Fruit fly (Drosophila melanogaster) whole organism, embryonic: ENCODE measurements around the gene CG42487.

Source experiments
- Adf1 ChIP-seq: fragments of 200-800 bp; sonication (Bioruptor generic); IDR thresholded peaks from 2 replicates; pipeline ENCODE4 v1.3.6; 2022; ENCODE audit warnings: missing biosample characterization, missing genetic modification characterization
- Aef1 ChIP-seq: fragments of 200-800 bp; sonication (Bioruptor generic); IDR thresholded peaks from 3 replicates; pipeline ENCODE4 v1.3.6; 2022; ENCODE audit warnings: missing biosample characterization, missing genetic modification characterization
- Atf6 ChIP-seq: fragments of 200-800 bp; sonication (Bioruptor generic); IDR thresholded peaks from 2 replicates; pipeline ENCODE4 v1.3.6; 2022; ENCODE audit warnings: missing biosample characterization, missing genetic modification characterization
- CG10565 ChIP-seq: fragments of 200-800 bp; sonication (Bioruptor generic); optimal IDR thresholded peaks from 3 replicates; lab custom pipeline; 2016; ENCODE audit warnings: missing biosample characterization, mild to moderate bottlenecking, missing genetic modification characterization
- CG11085 ChIP-seq: fragments of 200-800 bp; sonication (Bioruptor generic); IDR thresholded peaks from 2 replicates; pipeline ENCODE4 v1.3.6; 2022; ENCODE audit warnings: missing biosample characterization, missing genetic modification characterization
- CG11398 ChIP-seq: fragments of 200-800 bp; sonication (Bioruptor generic); optimal IDR thresholded peaks from 2 replicates; lab custom pipeline; 2016; ENCODE audit warnings: missing biosample characterization, missing genetic modification characterization
- CG11560 ChIP-seq: fragments of 200-800 bp; sonication (Bioruptor generic); IDR thresholded peaks from 3 replicates; pipeline ENCODE4 v1.3.6; 2022; ENCODE audit warnings: missing biosample characterization, missing genetic modification characterization
- CG12219 ChIP-seq: fragments of 200-800 bp; sonication (Bioruptor generic); optimal IDR thresholded peaks from 3 replicates; lab custom pipeline; 2018; ENCODE audit warnings: missing biosample characterization, mild to moderate bottlenecking, missing genetic modification characterization
- CG12299 ChIP-seq: fragments of 200-800 bp; sonication (Bioruptor generic); optimal IDR thresholded peaks from 2 replicates; lab custom pipeline; 2018; ENCODE audit warnings: missing biosample characterization, mild to moderate bottlenecking, missing genetic modification characterization
- CG1233 ChIP-seq: fragments of 200-800 bp; sonication (Bioruptor generic); optimal IDR thresholded peaks from 4 replicates; lab custom pipeline; 2018; ENCODE audit warnings: missing biosample characterization, mild to moderate bottlenecking, missing genetic modification characterization
- CG12942 ChIP-seq: fragments of 200-800 bp; sonication (Bioruptor generic); optimal IDR thresholded peaks from 3 replicates; lab custom pipeline; 2016; ENCODE audit warnings: missing biosample characterization, missing genetic modification characterization
- CG14050 ChIP-seq: fragments of 200-800 bp; sonication (Bioruptor generic); IDR thresholded peaks from 3 replicates; pipeline ENCODE4 v1.3.6; 2022; ENCODE audit warnings: missing biosample characterization, missing genetic modification characterization
- CG15073 ChIP-seq: fragments of 200-800 bp; sonication (Bioruptor generic); optimal IDR thresholded peaks from 2 replicates; lab custom pipeline; 2016; ENCODE audit warnings: missing biosample characterization, missing genetic modification characterization
- CG1529 ChIP-seq: fragments of 200-800 bp; sonication (Bioruptor generic); optimal IDR thresholded peaks from 3 replicates; lab custom pipeline; 2018; ENCODE audit warnings: missing biosample characterization, missing genetic modification characterization
- CG16863 ChIP-seq: fragments of 200-800 bp; sonication (Bioruptor generic); optimal IDR thresholded peaks from 3 replicates; lab custom pipeline; 2016; ENCODE audit warnings: missing biosample characterization, missing genetic modification characterization
- CG17359 ChIP-seq: fragments of 200-800 bp; sonication (Bioruptor generic); optimal IDR thresholded peaks from 3 replicates; lab custom pipeline; 2018; ENCODE audit warnings: missing biosample characterization, mild to moderate bottlenecking, missing genetic modification characterization, moderate library complexity
- CG31388 ChIP-seq: fragments of 200-800 bp; sonication (Bioruptor generic); optimal IDR thresholded peaks from 2 replicates; lab custom pipeline; 2016; ENCODE audit warnings: missing biosample characterization, missing genetic modification characterization
- CG33213 ChIP-seq: fragments of 200-800 bp; sonication (Bioruptor generic); optimal IDR thresholded peaks from 3 replicates; lab custom pipeline; 2016; ENCODE audit warnings: missing biosample characterization, missing genetic modification characterization
- CG33557 ChIP-seq: fragments of 200-800 bp; sonication (Bioruptor generic); optimal IDR thresholded peaks from 2 replicates; lab custom pipeline; 2019; ENCODE audit warnings: missing biosample characterization, mild to moderate bottlenecking, missing genetic modification characterization, moderate library complexity
- CG3407 ChIP-seq: fragments of 200-800 bp; sonication (Bioruptor generic); optimal IDR thresholded peaks from 2 replicates; lab custom pipeline; 2018; ENCODE audit warnings: missing biosample characterization, mild to moderate bottlenecking, missing genetic modification characterization
- CG4730 ChIP-seq: fragments of 200-800 bp; sonication (Bioruptor generic); IDR thresholded peaks from 2 replicates; pipeline ENCODE4 v1.3.6; 2022; ENCODE audit warnings: missing biosample characterization, missing genetic modification characterization
- CG7271 ChIP-seq: fragments of 200-800 bp; sonication (Bioruptor generic); optimal IDR thresholded peaks from 2 replicates; lab custom pipeline; 2018; ENCODE audit warnings: missing biosample characterization, mild to moderate bottlenecking, missing genetic modification characterization, moderate library complexity
- CG8359 ChIP-seq: fragments of 200-800 bp; sonication (Bioruptor generic); optimal IDR thresholded peaks from 2 replicates; lab custom pipeline; 2017; ENCODE audit warnings: missing biosample characterization, mild to moderate bottlenecking, missing genetic modification characterization, borderline replicate concordance
- CG9437 ChIP-seq: fragments of 200-800 bp; sonication (Bioruptor generic); optimal IDR thresholded peaks from 2 replicates; lab custom pipeline; 2018; ENCODE audit warnings: missing biosample characterization, mild to moderate bottlenecking, missing genetic modification characterization
- CHES-1-like ChIP-seq: fragments of 200-800 bp; sonication (Bioruptor generic); optimal IDR thresholded peaks from 2 replicates; lab custom pipeline; 2016; ENCODE audit warnings: missing biosample characterization, missing genetic modification characterization
- Dref ChIP-seq: fragments of 200-800 bp; sonication (Bioruptor generic); IDR thresholded peaks from 2 replicates; pipeline ENCODE4 v1.3.6; 2022; ENCODE audit warnings: missing biosample characterization, missing genetic modification characterization
- Kr ChIP-seq: fragments of 200-800 bp; sonication (Bioruptor generic); optimal IDR thresholded peaks from 2 replicates; lab custom pipeline; 2017; ENCODE audit warnings: missing biosample characterization, mild to moderate bottlenecking, missing genetic modification characterization
- NC2α ChIP-seq: fragments of 200-800 bp; sonication (Bioruptor generic); optimal IDR thresholded peaks from 2 replicates; lab custom pipeline; 2016; ENCODE audit warnings: missing biosample characterization, missing genetic modification characterization
- Nf-YA ChIP-seq: fragments of 200-800 bp; sonication (Bioruptor generic); IDR thresholded peaks from 2 replicates; pipeline ENCODE4 v1.3.6; 2022; ENCODE audit warnings: missing biosample characterization, missing genetic modification characterization
- PHDP ChIP-seq: fragments of 200-800 bp; sonication (Bioruptor generic); optimal IDR thresholded peaks from 3 replicates; lab custom pipeline; 2018; ENCODE audit warnings: missing biosample characterization, mild to moderate bottlenecking, missing genetic modification characterization, moderate library complexity
- Pdp1 ChIP-seq, 2 experiments: fragments of 200-800 bp; sonication (Bioruptor generic); optimal IDR thresholded peaks; 3 replicates each; lab custom pipeline; 2016; ENCODE audit warnings: missing biosample characterization in 2 of 2, missing genetic modification characterization in 2 of 2, mild to moderate bottlenecking in 1 of 2, moderate library complexity in 1 of 2
- Ravus ChIP-seq: fragments of 200-800 bp; sonication (Bioruptor generic); IDR thresholded peaks from 2 replicates; pipeline ENCODE4 v1.3.6; 2022; ENCODE audit warnings: missing biosample characterization, missing genetic modification characterization
- Sry-δ ChIP-seq: fragments of 200-800 bp; sonication (Bioruptor generic); optimal IDR thresholded peaks from 2 replicates; lab custom pipeline; 2016; ENCODE audit warnings: missing biosample characterization, missing genetic modification characterization
- Stat92E ChIP-seq, 3 experiments: fragments of >200 bp in 2 of 3; fragments of 200-800 bp in 1 of 3; sonication (Bioruptor generic) in 1 of 3; optimal IDR thresholded peaks; 2 replicates each; lab custom pipeline; 2017 to 2019; ENCODE audit warnings: missing biosample characterization in 3 of 3, missing genetic modification characterization in 3 of 3, mild to moderate bottlenecking in 1 of 3, moderate library complexity in 1 of 3
- Usf ChIP-seq: fragments of 200-800 bp; sonication (Bioruptor generic); optimal IDR thresholded peaks from 2 replicates; lab custom pipeline; 2017; ENCODE audit warnings: missing genotype, missing biosample characterization, missing genetic modification characterization
- YL-1 ChIP-seq: fragments of 200-800 bp; sonication (Bioruptor generic); optimal IDR thresholded peaks from 3 replicates; lab custom pipeline; 2017; ENCODE audit warnings: missing biosample characterization, mild to moderate bottlenecking, missing genetic modification characterization
- al ChIP-seq: fragments of 200-800 bp; sonication (Bioruptor generic); IDR thresholded peaks from 2 replicates; pipeline ENCODE4 v1.3.6; 2022; ENCODE audit warnings: missing biosample characterization, missing genetic modification characterization
- btn ChIP-seq: fragments of 200-800 bp; sonication (Bioruptor generic); optimal IDR thresholded peaks from 2 replicates; lab custom pipeline; 2016; ENCODE audit warnings: missing biosample characterization, missing genetic modification characterization
- cg ChIP-seq: fragments of 200-800 bp; sonication (Bioruptor generic); optimal IDR thresholded peaks from 3 replicates; lab custom pipeline; 2019; ENCODE audit warnings: missing biosample characterization, mild to moderate bottlenecking, missing genetic modification characterization, moderate library complexity
- crc ChIP-seq: fragments of 200-800 bp; sonication (Bioruptor generic); optimal IDR thresholded peaks from 2 replicates; lab custom pipeline; 2016; ENCODE audit warnings: missing biosample characterization, missing genetic modification characterization
- dysf ChIP-seq: fragments of 200-800 bp; sonication (Bioruptor generic); IDR thresholded peaks from 3 replicates; pipeline ENCODE4 v1.3.6; 2022; ENCODE audit warnings: missing biosample characterization, missing genetic modification characterization
- gcm ChIP-seq: fragments of 200-800 bp; sonication (Bioruptor generic); optimal IDR thresholded peaks from 2 replicates; lab custom pipeline; 2019; ENCODE audit warnings: missing biosample characterization, mild to moderate bottlenecking, missing genetic modification characterization, moderate library complexity
- jing ChIP-seq: fragments of 200-800 bp; sonication (Bioruptor generic); optimal IDR thresholded peaks from 2 replicates; lab custom pipeline; 2018; ENCODE audit warnings: missing biosample characterization, mild to moderate bottlenecking, missing genetic modification characterization
- pum ChIP-seq: fragments of 200-800 bp; sonication (Bioruptor generic); optimal IDR thresholded peaks from 2 replicates; lab custom pipeline; 2016; ENCODE audit warnings: missing biosample characterization, missing genetic modification characterization
- ro ChIP-seq: fragments of 200-800 bp; sonication (Bioruptor generic); IDR thresholded peaks from 2 replicates; pipeline ENCODE4 v1.3.6; 2022; ENCODE audit warnings: missing biosample characterization, missing genetic modification characterization
- trem ChIP-seq: fragments of 200-800 bp; optimal IDR thresholded peaks from 3 replicates; lab custom pipeline; 2019; ENCODE audit warnings: missing biosample characterization, mild to moderate bottlenecking, missing genetic modification characterization, moderate library complexity
- unc-4 ChIP-seq: fragments of 200-800 bp; sonication (Bioruptor generic); IDR thresholded peaks from 2 replicates; pipeline ENCODE4 v1.3.6; 2022; ENCODE audit warnings: missing biosample characterization, missing genetic modification characterization; ENCODE audit not compliant: partially characterized antibody
- unpg ChIP-seq: fragments of 200-800 bp; sonication (Bioruptor generic); optimal IDR thresholded peaks from 3 replicates; lab custom pipeline; 2018; ENCODE audit warnings: missing biosample characterization, mild to moderate bottlenecking, missing genetic modification characterization, moderate library complexity
- z ChIP-seq: fragments of 200-800 bp; sonication (Bioruptor generic); IDR thresholded peaks from 3 replicates; pipeline ENCODE4 v1.3.6; 2022; ENCODE audit warnings: missing biosample characterization, missing genetic modification characterization

The CG42487 gene

DNA sequence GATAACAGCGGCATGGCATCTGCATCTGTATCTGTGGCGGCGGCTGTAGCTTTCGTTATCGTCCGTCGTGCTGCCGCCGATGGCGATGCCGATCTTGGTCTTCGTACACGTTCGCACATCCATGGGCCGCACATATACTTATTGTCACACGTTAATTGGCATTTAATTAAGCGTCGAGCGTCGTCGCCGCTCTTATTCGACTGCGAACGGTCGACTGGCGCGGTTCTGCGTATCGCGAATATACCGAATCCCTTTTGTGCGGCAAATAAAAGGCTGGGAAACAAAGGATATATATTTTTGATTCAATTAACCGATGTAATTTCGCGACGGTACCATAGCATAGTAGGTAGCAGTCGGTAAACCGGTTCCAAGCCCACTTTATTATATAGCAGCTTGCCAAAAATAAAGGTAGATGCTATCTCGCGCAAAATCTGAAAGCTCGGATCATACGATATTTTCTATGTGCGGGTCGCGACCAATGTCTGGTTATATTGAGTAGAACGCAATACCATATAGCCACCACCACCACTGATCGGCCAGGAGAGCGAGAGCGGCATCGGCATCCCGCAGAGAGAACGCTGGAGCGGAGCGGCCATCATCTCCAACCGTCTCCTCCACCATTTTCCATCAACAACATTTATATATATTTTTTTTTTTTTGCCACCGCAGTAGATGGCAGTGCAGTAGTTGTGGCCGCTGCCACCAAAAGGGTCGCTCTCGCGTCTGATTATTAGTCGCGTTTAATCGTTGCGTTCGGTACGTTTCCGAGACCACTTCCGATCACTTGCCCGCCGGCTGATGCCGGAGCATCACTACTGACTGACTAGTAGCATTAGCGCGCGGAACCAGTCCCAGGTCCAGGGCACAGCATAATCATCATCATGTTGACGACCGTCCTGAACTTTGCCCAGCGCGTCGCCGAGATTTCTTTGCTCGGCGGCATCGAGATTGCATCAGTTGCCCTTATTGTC is 33.8 kb downstream of the CG42487 start, which contains the start of gene mino (continued):
- TF ChIP-seq crc = no peak
- no peak for TF ChIP-seq Aef1 (GFP tag; lab: Robert Waterston, UW)
- TF ChIP-seq CG33557 (GFP tag; lab: Kevin White, UChicago) = no peak
- TF ChIP-seq al (GFP tag; lab: Robert Waterston, UW) = no peak
- no peak for TF ChIP-seq CHES-1-like (GFP tag; lab: Kevin White, UChicago)
- TF ChIP-seq CG1529 (GFP tag; lab: Kevin White, UChicago) = no peak
- 0 out of 2 replicates have a peak, but pooled peaks have one; percentile 9 for TF ChIP-seq CG11085
- TF ChIP-seq Stat92E (GFP tag; optimal IDR thresholded peaks at IDR 0.05; lab: Kevin White, UChicago) = no peak
- TF ChIP-seq CG7271 = no peak
- TF ChIP-seq trem (tag; lab: Kevin White, UChicago) = no peak
- no peak for TF ChIP-seq NC2α (GFP tag; lab: Kevin White, UChicago)
- TF ChIP-seq btn (GFP tag; lab: Kevin White, UChicago) = no peak
- no peak for TF ChIP-seq CG9437
- no peak; the same call in 2 of the 3 replicates for TF ChIP-seq dysf
- no peak for TF ChIP-seq Atf6
- no peak for TF ChIP-seq CG12942 (GFP tag; lab: Kevin White, UChicago)
- TF ChIP-seq PHDP (tag; lab: Kevin White, UChicago) = no peak
- TF ChIP-seq CG12299 = no peak
- TF ChIP-seq CG12219 (GFP tag; lab: Kevin White, UChicago) = no peak
- no peak for TF ChIP-seq CG33213
- TF ChIP-seq gcm = no peak
- no peak for TF ChIP-seq Kr (GFP tag; lab: Kevin White, UChicago)
- TF ChIP-seq CG11560 = no peak
- TF ChIP-seq cg (GFP tag; lab: Kevin White, UChicago) = no peak
- TF ChIP-seq Nf-YA (GFP tag; lab: Robert Waterston, UW) = no peak
- TF ChIP-seq CG31388 (GFP tag; lab: Kevin White, UChicago) = no peak
- TF ChIP-seq CG11398 = no peak
- TF ChIP-seq CG17359 (tag; lab: Kevin White, UChicago) = no peak
- TF ChIP-seq ro (GFP tag; lab: Robert Waterston, UW) = no peak
- no peak for TF ChIP-seq z (GFP tag; lab: Robert Waterston, UW)
- no peak for TF ChIP-seq YL-1 (GFP tag; lab: Kevin White, UChicago)
- no peak for TF ChIP-seq CG8359 (GFP tag; lab: Kevin White, UChicago)
- TF ChIP-seq Pdp1 (GFP tag; optimal IDR thresholded peaks at IDR 0.05; lab: Kevin White, UChicago) = no peak
- TF ChIP-seq unc-4 = no peak
- no peak for TF ChIP-seq CG16863 (GFP tag; lab: Kevin White, UChicago)
- TF ChIP-seq CG10565 = no peak
- no peak for TF ChIP-seq unpg (GFP tag; lab: Kevin White, UChicago)
- peak; percentile 40; the same call in 1 of the 2 replicates for TF ChIP-seq Adf1
- TF ChIP-seq CG3407 (GFP tag; lab: Kevin White, UChicago) = no peak
- TF ChIP-seq Sry-δ (GFP tag; lab: Kevin White, UChicago) = no peak
- TF ChIP-seq CG1233 (GFP tag; lab: Kevin White, UChicago) = no peak
- no peak for TF ChIP-seq CG14050 (GFP tag; lab: Robert Waterston, UW)
- no peak for TF ChIP-seq Ravus (GFP tag; lab: Robert Waterston, UW)
- no peak for TF ChIP-seq pum (GFP tag; lab: Kevin White, UChicago)
- TF ChIP-seq jing = no peak
- TF ChIP-seq CG15073 = no peak
- TF ChIP-seq Usf (GFP tag; lab: Kevin White, UChicago) = no peak
- no peak for TF ChIP-seq CG4730 (GFP tag; lab: Robert Waterston, UW)
- TF ChIP-seq Dref = no peak
